Worm (Caenorhabditis elegans): ENCODE data around the gene F19G12.4.

F19G12.4 gene

DNA sequence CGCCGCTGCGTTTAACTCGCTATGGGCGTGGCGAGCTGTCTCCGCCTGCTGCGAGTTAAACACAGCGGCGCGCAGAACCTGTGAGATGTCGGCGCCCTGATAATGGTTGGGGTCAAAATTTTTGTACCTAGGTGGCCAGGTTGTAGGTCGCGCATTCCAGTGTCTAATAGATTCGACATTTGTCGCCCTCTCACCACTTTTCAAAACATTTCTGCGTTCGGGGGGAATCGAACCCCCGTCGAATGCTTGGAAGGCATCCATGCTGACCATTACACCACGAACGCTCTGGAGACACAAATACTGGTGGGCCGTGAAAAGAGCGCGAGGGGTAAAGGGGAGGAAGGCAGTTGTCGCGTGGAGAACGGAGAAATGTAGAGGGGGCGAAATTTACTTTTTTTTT is 37.7 kb upstream of the F19G12.4 start (continued):
- TF ChIP-seq Y56A3A.18 (GFP tag; IDR thresholded peaks at IDR 0.05) (peak; percentile 88; the same call in 1 of the 2 replicates), gei-17 (GFP tag; optimal IDR thresholded peaks at IDR 0.05) (peak; percentile 88), zfh-2 (GFP tag; conservative IDR thresholded peaks at IDR 0.05) (peak; percentile 83), aptf-2 (GFP tag; conservative IDR thresholded peaks at IDR 0.05) (no peak), ztf-22 (GFP tag; optimal IDR thresholded peaks at IDR 0.05) (peak; percentile 70), F23B12.7 (tag; optimal IDR thresholded peaks at IDR 0.05; ENCODE audit: insufficient read depth) (peak; percentile 23), ZK185.1 (tag; optimal IDR thresholded peaks at IDR 0.05; ENCODE audit: poor library complexity, severe bottlenecking) (peak; percentile 77), madf-10 (tag; optimal IDR thresholded peaks at IDR 0.05) (peak; percentile 76), C17E4.6 (GFP tag; IDR thresholded peaks at IDR 0.05) (0 out of 2 replicates have a peak, but pooled peaks have one; percentile 34), tlf-1 (GFP tag; optimal IDR thresholded peaks at IDR 0.05) (peak; percentile 44), ccch-3 (GFP tag; optimal IDR thresholded peaks at IDR 0.05) (no peak), somi-1 (GFP tag; optimal IDR thresholded peaks at IDR 0.05) (peak; percentile 51), madf-3 (GFP tag; IDR thresholded peaks at IDR 0.05) (no peak), hsf-1 (GFP tag; IDR thresholded peaks at IDR 0.05) (0 out of 2 replicates have a peak, but pooled peaks have one; percentile 37), B0035.1 (tag; optimal IDR thresholded peaks at IDR 0.05) (peak; percentile 79), attf-6 (GFP tag; IDR thresholded peaks at IDR 0.05) (0 out of 2 replicates have a peak, but pooled peaks have one; percentile 41), rcor-1 (GFP tag; IDR thresholded peaks at IDR 0.05) (peak; percentile 64), ets-4 (GFP tag; optimal IDR thresholded peaks at IDR 0.05) (peak; percentile 85), nhr-120 (GFP tag; IDR thresholded peaks at IDR 0.05) (peak; percentile 79; the same call in 1 of the 2 replicates), ztf-6 (GFP tag; IDR thresholded peaks at IDR 0.05) (peak; percentile 55; the same call in 1 of the 2 replicates), ztf-25 (GFP tag; IDR thresholded peaks at IDR 0.05) (0 out of 2 replicates have a peak, but pooled peaks have one; percentile 66), F39B2.1 (GFP tag; IDR thresholded peaks at IDR 0.05) (no peak), tbx-9 (tag; optimal IDR thresholded peaks at IDR 0.05; ENCODE audit: borderline replicate concordance) (no peak), ceh-40 (GFP tag; IDR thresholded peaks at IDR 0.05) (0 out of 2 replicates have a peak, but pooled peaks have one; percentile 51), pbrm-1 (GFP tag; IDR thresholded peaks at IDR 0.05) (peak; percentile 71), F57C9.4 (tag; optimal IDR thresholded peaks at IDR 0.05) (no peak), unc-62 (GFP tag; optimal IDR thresholded peaks at IDR 0.05) (no peak), nhr-179 (tag; optimal IDR thresholded peaks at IDR 0.05) (peak; percentile 53), snpc-4 (GFP tag; optimal IDR thresholded peaks at IDR 0.05) (peak; percentile 66), snpc-4 (tag; optimal IDR thresholded peaks at IDR 0.05) (peak in 3 of 4 experiments; percentile 78 to 86 (median 81)), bed-1 (GFP tag; IDR thresholded peaks at IDR 0.05) (0 out of 2 replicates have a peak, but pooled peaks have one; percentile 57), nhr-90 (tag; optimal IDR thresholded peaks at IDR 0.05) (peak; percentile 88), snpc-1.1 (tag; optimal IDR thresholded peaks at IDR 0.05; ENCODE audit: insufficient read depth) (peak; percentile 50), bed-2 (GFP tag; IDR thresholded peaks at IDR 0.05) (no peak), B0019.2 (GFP tag; conservative IDR thresholded peaks at IDR 0.05) (no peak; the same call in 1 of the 2 replicates), akir-1 (GFP tag; optimal IDR thresholded peaks at IDR 0.05) (peak; percentile 29), Y79H2A.3 (GFP tag; conservative IDR thresholded peaks at IDR 0.05) (no peak), sea-2 (GFP tag; IDR thresholded peaks at IDR 0.05) (no peak), rpc-1 (optimal IDR thresholded peaks at IDR 0.05) (peak; percentile 74), rpc-1 (tag; optimal IDR thresholded peaks at IDR 0.05) (peak; percentile 85), pha-4 (tag; optimal IDR thresholded peaks at IDR 0.05) (no peak), mel-28 (tag; optimal IDR thresholded peaks at IDR 0.05; ENCODE audit: borderline replicate concordance) (no peak), F55B11.4 (tag; optimal IDR thresholded peaks at IDR 0.05; ENCODE audit: borderline replicate concordance, insufficient read depth) (no peak), snpc-3.4 (tag; optimal IDR thresholded peaks at IDR 0.05) (peak; percentile 18), sdz-38 (tag; optimal IDR thresholded peaks at IDR 0.05) (no peak), unc-130 (GFP tag; optimal IDR thresholded peaks at IDR 0.05) (peak; percentile 42), zim-3 (tag; optimal IDR thresholded peaks at IDR 0.05) (peak; percentile 75), nhr-80 (tag; optimal IDR thresholded peaks at IDR 0.05) (peak; percentile 43)
